Worm (Caenorhabditis elegans): ENCODE measurements around the gene D1014.7.

ce11 chrV:8110816-8111215 lies 7.2 kb upstream of the D1014.7 start:
- TF ChIP-seq nhr-76 (tag; optimal IDR thresholded peaks at IDR 0.05): no peak
- no peak for TF ChIP-seq nhr-12 (tag; optimal IDR thresholded peaks at IDR 0.05)
- TF ChIP-seq ZK546.5 (tag; optimal IDR thresholded peaks at IDR 0.05): no peak
- TF ChIP-seq egl-27 (tag; optimal IDR thresholded peaks at IDR 0.05): no peak
- no peak for TF ChIP-seq nhr-77 (tag; optimal IDR thresholded peaks at IDR 0.05)
- TF ChIP-seq lin-39 (tag; optimal IDR thresholded peaks at IDR 0.05): no peak
- no peak for TF ChIP-seq sea-2 (GFP tag; optimal IDR thresholded peaks at IDR 0.05)
- no peak for TF ChIP-seq zag-1 (tag; optimal IDR thresholded peaks at IDR 0.05)
- TF ChIP-seq elt-3 (tag; optimal IDR thresholded peaks at IDR 0.05): no peak
- TF ChIP-seq unc-39 (tag; optimal IDR thresholded peaks at IDR 0.05): no peak
- no peak for TF ChIP-seq nhr-11 (tag; optimal IDR thresholded peaks at IDR 0.05)
- TF ChIP-seq ztf-4 (tag; optimal IDR thresholded peaks at IDR 0.05): no peak

Data from whole organism, L3 larva.